Fruit fly (Drosophila melanogaster) whole organism, embryonic: ENCODE results near the gene trx.

Experiments
- Adf1 ChIP-seq: fragments of 200-800 bp; sonication (Bioruptor generic); IDR thresholded peaks from 2 replicates; pipeline ENCODE4 v1.3.6; 2022; ENCODE audit warnings: missing biosample characterization, missing genetic modification characterization
- Asciz ChIP-seq: fragments of 200-800 bp; sonication (Bioruptor generic); optimal IDR thresholded peaks from 2 replicates; lab custom pipeline; 2017; ENCODE audit warnings: missing biosample characterization, mild to moderate bottlenecking, missing genetic modification characterization, missing genetic modification reagents
- Bdp1 ChIP-seq: fragments of 200-800 bp; sonication (Bioruptor generic); optimal IDR thresholded peaks from 3 replicates; lab custom pipeline; 2016; ENCODE audit warnings: missing biosample characterization, missing genetic modification characterization
- CG10147 ChIP-seq: fragments of 200-800 bp; sonication (Bioruptor generic); optimal IDR thresholded peaks from 2 replicates; lab custom pipeline; 2019; ENCODE audit warnings: missing biosample characterization, mild to moderate bottlenecking, missing genetic modification characterization, moderate library complexity
- CG10654 ChIP-seq: fragments of 200-800 bp; sonication (Bioruptor generic); optimal IDR thresholded peaks from 2 replicates; lab custom pipeline; 2016; ENCODE audit warnings: missing biosample characterization, missing genetic modification characterization
- CG10959 ChIP-seq: fragments of 200-800 bp; sonication (Bioruptor generic); IDR thresholded peaks from 2 replicates; pipeline ENCODE4 v1.3.6; 2022; ENCODE audit warnings: missing biosample characterization, missing genetic modification characterization
- CG12391 ChIP-seq: fragments of 200-800 bp; sonication (Bioruptor generic); optimal IDR thresholded peaks from 3 replicates; lab custom pipeline; 2018; ENCODE audit warnings: missing biosample characterization, mild to moderate bottlenecking, missing genetic modification characterization, moderate library complexity
- CG12744 ChIP-seq: fragments of 200-800 bp; sonication (Bioruptor generic); optimal IDR thresholded peaks from 2 replicates; lab custom pipeline; 2016; ENCODE audit warnings: missing biosample characterization, missing genetic modification characterization
- CG15073 ChIP-seq: fragments of 200-800 bp; sonication (Bioruptor generic); optimal IDR thresholded peaks from 2 replicates; lab custom pipeline; 2016; ENCODE audit warnings: missing biosample characterization, missing genetic modification characterization
- CG17359 ChIP-seq: fragments of 200-800 bp; sonication (Bioruptor generic); optimal IDR thresholded peaks from 3 replicates; lab custom pipeline; 2018; ENCODE audit warnings: missing biosample characterization, mild to moderate bottlenecking, missing genetic modification characterization, moderate library complexity
- CG1792 ChIP-seq: fragments of 200-800 bp; sonication (Bioruptor generic); optimal IDR thresholded peaks from 2 replicates; lab custom pipeline; 2016; ENCODE audit warnings: missing biosample characterization, missing genetic modification characterization
- CG30431 ChIP-seq: fragments of 200-800 bp; sonication (Bioruptor generic); optimal IDR thresholded peaks from 2 replicates; lab custom pipeline; 2017; ENCODE audit warnings: missing biosample characterization, missing genetic modification characterization
- CG32532 ChIP-seq: fragments of 200-800 bp; sonication (Bioruptor generic); IDR thresholded peaks from 2 replicates; pipeline ENCODE4 v1.3.6; 2022; ENCODE audit warnings: missing biosample characterization, missing genetic modification characterization
- CG3407 ChIP-seq: fragments of 200-800 bp; sonication (Bioruptor generic); optimal IDR thresholded peaks from 2 replicates; lab custom pipeline; 2018; ENCODE audit warnings: missing biosample characterization, mild to moderate bottlenecking, missing genetic modification characterization
- CG4424 ChIP-seq: fragments of 200-800 bp; sonication (Bioruptor generic); optimal IDR thresholded peaks from 3 replicates; lab custom pipeline; 2016; ENCODE audit warnings: missing biosample characterization, missing genetic modification characterization
- CG5245 ChIP-seq: fragments of 200-800 bp; sonication (Bioruptor generic); optimal IDR thresholded peaks from 3 replicates; lab custom pipeline; 2016; ENCODE audit warnings: missing biosample characterization, missing genetic modification characterization
- CG5953 ChIP-seq: fragments of 200-800 bp; sonication (Bioruptor generic); IDR thresholded peaks from 2 replicates; pipeline ENCODE4 v1.3.6; 2022; ENCODE audit warnings: missing biosample characterization, missing genetic modification characterization
- CG6654 ChIP-seq: fragments of 200-800 bp; sonication (Bioruptor generic); optimal IDR thresholded peaks from 2 replicates; lab custom pipeline; 2017; ENCODE audit warnings: missing biosample characterization, mild to moderate bottlenecking, missing genetic modification characterization
- CG6765 ChIP-seq: fragments of 200-800 bp; sonication (Bioruptor generic); optimal IDR thresholded peaks from 3 replicates; lab custom pipeline; 2017; ENCODE audit warnings: missing biosample characterization, mild to moderate bottlenecking, missing genetic modification characterization
- CG6813 ChIP-seq: fragments of 200-800 bp; sonication (Bioruptor generic); optimal IDR thresholded peaks from 2 replicates; lab custom pipeline; 2017; ENCODE audit warnings: missing biosample characterization, missing genetic modification characterization, mild to moderate bottlenecking, moderate library complexity, missing genetic modification reagents
- CG6854 ChIP-seq: fragments of 200-800 bp; sonication (Bioruptor generic); optimal IDR thresholded peaks from 3 replicates; lab custom pipeline; 2017; ENCODE audit warnings: missing biosample characterization, mild to moderate bottlenecking, missing genetic modification characterization
- CG7556 ChIP-seq: fragments of 200-800 bp; sonication (Bioruptor generic); optimal IDR thresholded peaks from 2 replicates; lab custom pipeline; 2017; ENCODE audit warnings: missing biosample characterization, mild to moderate bottlenecking, missing genetic modification characterization
- E2f1 ChIP-seq: fragments of 200-800 bp; sonication (Bioruptor generic); IDR thresholded peaks from 2 replicates; pipeline ENCODE4 v1.3.6; 2022; ENCODE audit warnings: missing biosample characterization, missing genetic modification characterization
- HmgD ChIP-seq: fragments of 200-800 bp; sonication (Bioruptor generic); optimal IDR thresholded peaks from 3 replicates; lab custom pipeline; 2016; ENCODE audit warnings: missing biosample characterization, missing genetic modification characterization
- Meics ChIP-seq: fragments of 200-800 bp; sonication (Bioruptor generic); optimal IDR thresholded peaks from 2 replicates; lab custom pipeline; 2017; ENCODE audit warnings: missing biosample characterization, mild to moderate bottlenecking, missing genetic modification characterization
- Oli ChIP-seq: fragments of 200-800 bp; sonication (Bioruptor generic); optimal IDR thresholded peaks from 2 replicates; lab custom pipeline; 2018; ENCODE audit warnings: missing biosample characterization, mild to moderate bottlenecking, missing genetic modification characterization, moderate library complexity
- Opbp ChIP-seq: fragments of 200-800 bp; sonication (Bioruptor generic); IDR thresholded peaks from 3 replicates; pipeline ENCODE4 v1.3.6; 2022; ENCODE audit warnings: missing biosample characterization, missing genetic modification characterization; ENCODE audit not compliant: partially characterized antibody
- Optix ChIP-seq: fragments of 200-800 bp; sonication (Bioruptor generic); IDR thresholded peaks from 3 replicates; pipeline ENCODE4 v1.3.6; 2022; ENCODE audit warnings: missing biosample characterization, missing genetic modification characterization
- Rfx ChIP-seq: fragments of 200-800 bp; sonication (Bioruptor generic); IDR thresholded peaks from 2 replicates; pipeline ENCODE4 v1.3.6; 2022; ENCODE audit warnings: missing biosample characterization, missing genetic modification characterization
- Sox102F ChIP-seq: fragments of 200-800 bp; sonication (Bioruptor generic); optimal IDR thresholded peaks from 2 replicates; lab custom pipeline; 2018; ENCODE audit warnings: missing biosample characterization, mild to moderate bottlenecking, missing genetic modification characterization, moderate library complexity
- ac ChIP-seq: fragments of 200-800 bp; sonication (Bioruptor generic); optimal IDR thresholded peaks from 3 replicates; lab custom pipeline; 2017; ENCODE audit warnings: missing biosample characterization, mild to moderate bottlenecking, missing genetic modification characterization
- bab2 ChIP-seq: fragments of 200-800 bp; sonication (Bioruptor generic); optimal IDR thresholded peaks from 2 replicates; lab custom pipeline; 2016; ENCODE audit warnings: missing biosample characterization, missing genetic modification characterization
- bowl ChIP-seq: fragments of 200-800 bp; sonication (Bioruptor generic); IDR thresholded peaks from 2 replicates; pipeline ENCODE4 v1.3.6; 2022; ENCODE audit warnings: missing biosample characterization, missing genetic modification characterization
- cg ChIP-seq: fragments of 200-800 bp; sonication (Bioruptor generic); optimal IDR thresholded peaks from 3 replicates; lab custom pipeline; 2019; ENCODE audit warnings: missing biosample characterization, mild to moderate bottlenecking, missing genetic modification characterization, moderate library complexity
- ems ChIP-seq: fragments of 200-800 bp; sonication (Bioruptor generic); optimal IDR thresholded peaks from 3 replicates; lab custom pipeline; 2016; ENCODE audit warnings: missing biosample characterization, missing genetic modification characterization
- en ChIP-seq: fragments of 200-800 bp; sonication (Bioruptor generic); optimal IDR thresholded peaks from 2 replicates; lab custom pipeline; 2016; ENCODE audit warnings: missing biosample characterization, missing genetic modification characterization
- eve ChIP-seq, 2 experiments: fragments of >200 bp; optimal IDR thresholded peaks; 2 replicates each; lab custom pipeline; 2017; ENCODE audit warnings: missing biosample characterization in 2 of 2, missing genetic modification characterization in 2 of 2
- gcm2 ChIP-seq: fragments of 200-800 bp; sonication (Bioruptor generic); optimal IDR thresholded peaks from 2 replicates; lab custom pipeline; 2016; ENCODE audit warnings: missing biosample characterization, missing genetic modification characterization
- hkb ChIP-seq, 2 experiments: fragments of 200-800 bp in 1 of 2; fragments of >200 bp in 1 of 2; sonication (Bioruptor generic) in 1 of 2; IDR thresholded peaks in 1 of 2; optimal IDR thresholded peaks in 1 of 2; 2 replicates each; pipeline versions ENCODE4 v1.3.6 to Lab custom; 2017 to 2022; ENCODE audit warnings: missing biosample characterization in 1 of 2, missing genetic modification characterization in 1 of 2
- lilli ChIP-seq: fragments of 200-800 bp; sonication (Bioruptor generic); optimal IDR thresholded peaks from 3 replicates; lab custom pipeline; 2016; ENCODE audit warnings: missing biosample characterization, missing genetic modification characterization
- mirr ChIP-seq: fragments of 200-800 bp; sonication (Bioruptor generic); optimal IDR thresholded peaks from 3 replicates; lab custom pipeline; 2018; ENCODE audit warnings: missing biosample characterization, mild to moderate bottlenecking, missing genetic modification characterization
- prd ChIP-seq, 3 experiments: fragments of >200 bp in 2 of 3; fragments of 200-800 bp in 1 of 3; sonication (Bioruptor generic) in 1 of 3; optimal IDR thresholded peaks in 2 of 3; IDR thresholded peaks in 1 of 3; 2 replicates in 2 of 3; 3 replicates in 1 of 3; pipeline versions ENCODE4 v1.3.6 to Lab custom; 2017 to 2022; ENCODE audit warnings: missing biosample characterization in 1 of 3, missing genetic modification characterization in 1 of 3
- pros ChIP-seq: fragments of 200-800 bp; sonication (Bioruptor generic); optimal IDR thresholded peaks from 3 replicates; lab custom pipeline; 2019; ENCODE audit warnings: missing biosample characterization, mild to moderate bottlenecking, missing genetic modification characterization, moderate library complexity
- sens ChIP-seq: fragments of 200-800 bp; sonication (Bioruptor generic); peaks from one replicate; lab custom pipeline; 2016; ENCODE audit warnings: missing biosample characterization, missing genetic modification characterization
- tgo ChIP-seq: fragments of 200-800 bp; sonication (Bioruptor generic); IDR thresholded peaks from 3 replicates; pipeline ENCODE4 v1.3.6; 2022; ENCODE audit warnings: missing biosample characterization, missing genetic modification characterization
- unc-4 ChIP-seq: fragments of 200-800 bp; sonication (Bioruptor generic); IDR thresholded peaks from 2 replicates; pipeline ENCODE4 v1.3.6; 2022; ENCODE audit warnings: missing biosample characterization, missing genetic modification characterization; ENCODE audit not compliant: partially characterized antibody
- yki ChIP-seq: fragments of >200 bp; optimal IDR thresholded peaks from 3 replicates; lab custom pipeline; 2018
- zfh1 ChIP-seq: fragments of 200-800 bp; sonication (Bioruptor generic); IDR thresholded peaks from 3 replicates; pipeline ENCODE4 v1.3.6; 2022; ENCODE audit warnings: missing biosample characterization, missing genetic modification characterization
- zfh2 ChIP-seq: fragments of 200-800 bp; sonication (Bioruptor generic); optimal IDR thresholded peaks from 2 replicates; lab custom pipeline; 2016; ENCODE audit warnings: missing biosample characterization, missing genetic modification characterization

The trx gene

DNA sequence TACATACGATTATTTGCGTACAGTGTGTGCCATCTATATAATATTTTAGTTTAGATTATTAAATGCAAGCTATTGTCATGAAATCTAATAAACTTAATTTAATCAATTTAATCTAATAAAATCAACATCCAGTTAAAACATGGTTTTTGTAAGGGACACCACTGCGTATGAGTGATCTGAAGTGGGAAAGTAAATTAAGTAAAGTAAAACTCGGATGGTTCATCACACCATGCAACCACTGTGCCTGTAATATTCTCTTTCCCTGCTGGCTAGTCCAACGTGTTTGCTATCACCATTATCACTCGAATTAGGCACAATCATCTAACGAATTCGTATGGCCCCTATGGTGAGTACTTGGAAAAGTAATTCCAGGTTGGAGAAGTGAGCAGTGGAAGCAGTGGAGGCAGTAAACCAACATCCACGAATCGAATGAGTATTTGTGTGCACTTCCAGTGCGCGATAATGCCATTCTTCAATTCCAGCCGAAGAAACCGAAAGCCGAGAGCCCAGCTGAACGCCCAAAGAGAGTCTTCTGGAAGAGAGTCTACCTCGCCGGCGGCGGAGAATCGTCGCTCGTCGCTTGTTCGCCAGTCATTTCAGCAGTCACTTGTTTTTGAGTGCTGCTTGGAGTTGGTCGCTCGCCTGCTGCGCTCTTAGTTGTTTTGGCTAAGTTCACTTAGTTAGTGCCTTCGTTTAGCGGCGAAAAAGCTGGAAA lies 2.1 kb upstream of the trx start, which contains the start of gene red (continued):
- TF ChIP-seq HmgD (GFP tag; lab: Kevin White, UChicago) (no peak), Opbp (GFP tag; lab: Robert Waterston, UW) (no peak), CG6654 (GFP tag; lab: Kevin White, UChicago) (no peak), lilli (peak; percentile 81), cg (peak; percentile 31), zfh1 (GFP tag; lab: Robert Waterston, UW) (peak; percentile 65), CG30431 (GFP tag; lab: Kevin White, UChicago) (peak; percentile 39), Oli (tag; lab: Kevin White, UChicago) (peak; percentile 75), Asciz (GFP tag; lab: Kevin White, UChicago) (peak; percentile 59), CG10959 (GFP tag; lab: Robert Waterston, UW) (no peak), sens (GFP tag; lab: Kevin White, UChicago) (peak; percentile 91), CG3407 (peak; percentile 15), CG15073 (GFP tag; lab: Kevin White, UChicago) (no peak), bab2 (GFP tag; lab: Kevin White, UChicago) (no peak), CG1792 (peak; percentile 21), Meics (GFP tag; lab: Kevin White, UChicago) (peak; percentile 83), CG32532 (GFP tag; lab: Robert Waterston, UW) (peak; percentile 87), mirr (peak; percentile 95), ems (GFP tag; lab: Kevin White, UChicago) (peak; percentile 64), ac (GFP tag; lab: Kevin White, UChicago) (no peak), CG6813 (GFP tag; lab: Kevin White, UChicago) (peak; percentile 80), en (no peak), unc-4 (GFP tag; lab: Robert Waterston, UW) (peak; percentile 47), CG10147 (peak; percentile 52), pros (peak; percentile 43), prd (optimal IDR thresholded peaks at IDR 0.05; lab: Kevin White, UChicago) (no peak), prd (GFP tag; IDR thresholded peaks at IDR 0.05; lab: Robert Waterston, UW) (peak; percentile 72), E2f1 (peak; percentile 60), CG5953 (GFP tag; lab: Robert Waterston, UW) (peak; percentile 42; the same call in 1 of the 2 replicates), eve (GFP tag; optimal IDR thresholded peaks at IDR 0.05; lab: Kevin White, UChicago) (peak in 1 of 2 experiments; percentile 89), zfh2 (GFP tag; lab: Kevin White, UChicago) (peak; percentile 62), bowl (GFP tag; lab: Robert Waterston, UW) (no peak), tgo (peak; percentile 74; the same call in 2 of the 3 replicates), CG6765 (peak; percentile 51), Sox102F (GFP tag; lab: Kevin White, UChicago) (peak; percentile 82), CG7556 (peak; percentile 79), CG6854 (GFP tag; lab: Kevin White, UChicago) (peak; percentile 62), CG17359 (tag; lab: Kevin White, UChicago) (peak; percentile 79), gcm2 (no peak), Optix (GFP tag; lab: Robert Waterston, UW) (0 out of 3 replicates have a peak, but pooled peaks have one; percentile 33), CG5245 (GFP tag; lab: Kevin White, UChicago) (peak; percentile 53), CG10654 (peak; percentile 14), hkb (optimal IDR thresholded peaks at IDR 0.05; lab: Kevin White, UChicago) (no peak), hkb (GFP tag; IDR thresholded peaks at IDR 0.05; lab: Robert Waterston, UW) (peak; percentile 78), Adf1 (GFP tag; lab: Robert Waterston, UW) (peak; percentile 40; the same call in 1 of the 2 replicates), CG12391 (tag; lab: Kevin White, UChicago) (peak; percentile 75), yki (no peak), Bdp1 (GFP tag; lab: Kevin White, UChicago) (peak; percentile 47), Rfx (GFP tag; lab: Robert Waterston, UW) (peak; percentile 84), CG4424 (peak; percentile 56), CG12744 (GFP tag; lab: Kevin White, UChicago) (peak; percentile 1)
